Fruit fly (Drosophila melanogaster) whole organism, pupa: ENCODE measurements around the gene ORMDL.

Experiments used
- CG12605 ChIP-seq: fragments of 200-800 bp; sonication (Bioruptor generic); IDR thresholded peaks from 2 replicates; pipeline ENCODE4 v1.3.6; 2022; ENCODE audit warnings: missing biosample characterization, missing genetic modification characterization
- CG15710 ChIP-seq: fragments of 200-800 bp; sonication (Bioruptor generic); optimal IDR thresholded peaks from 2 replicates; lab custom pipeline; 2018; ENCODE audit warnings: missing biosample characterization, mild to moderate bottlenecking, missing genetic modification characterization, moderate library complexity
- CG32121 ChIP-seq: fragments of 200-800 bp; sonication (Bioruptor generic); IDR thresholded peaks from 2 replicates; pipeline ENCODE4 v1.3.6; 2022; ENCODE audit warnings: missing biosample characterization, missing genetic modification characterization
- CG34367 ChIP-seq: fragments of 200-800 bp; sonication (Bioruptor generic); optimal IDR thresholded peaks from 2 replicates; lab custom pipeline; 2018; ENCODE audit warnings: missing biosample characterization, mild to moderate bottlenecking, missing genetic modification characterization
- CG4496 ChIP-seq: fragments of 200-800 bp; sonication (Bioruptor generic); IDR thresholded peaks from 3 replicates; pipeline ENCODE4 v1.3.6; 2022; ENCODE audit warnings: missing biosample characterization, missing genetic modification characterization
- CG8301 ChIP-seq: fragments of 200-800 bp; sonication (Bioruptor generic); optimal IDR thresholded peaks from 2 replicates; lab custom pipeline; 2018; ENCODE audit warnings: missing biosample characterization, mild to moderate bottlenecking, missing genetic modification characterization
- EcR ChIP-seq: fragments of 200-800 bp; sonication (Bioruptor generic); optimal IDR thresholded peaks from 3 replicates; lab custom pipeline; 2019; ENCODE audit warnings: missing biosample characterization, missing genetic modification characterization, mild to moderate bottlenecking, moderate library complexity, missing genetic modification reagents
- Ets98B ChIP-seq: fragments of 200-800 bp; sonication (Bioruptor generic); IDR thresholded peaks from 2 replicates; pipeline ENCODE4 v1.3.6; 2022; ENCODE audit warnings: missing biosample characterization, missing genetic modification characterization

DNA sequence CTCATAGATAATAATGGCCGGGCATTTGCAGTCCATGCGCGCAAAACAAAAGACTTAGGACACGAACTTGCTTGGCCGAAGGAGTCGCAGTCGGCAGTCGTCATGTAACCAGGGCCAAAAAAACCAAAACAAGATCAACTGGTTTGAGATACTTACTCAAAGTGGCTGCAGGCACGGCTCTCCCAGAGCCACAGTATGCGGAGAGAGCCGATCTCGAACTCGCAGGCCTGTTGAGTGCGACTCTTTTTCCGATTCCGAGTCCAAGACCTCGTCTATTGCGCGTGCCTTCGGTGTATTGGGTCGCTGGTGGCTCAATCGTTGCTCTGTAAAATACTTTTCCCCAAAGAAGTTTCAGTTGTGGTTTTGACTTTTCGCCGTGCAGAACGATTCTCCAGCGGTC, 9.5 kb downstream of the ORMDL start, which contains the start of gene CG43980:
- TF ChIP-seq Ets98B = no peak
- no peak for TF ChIP-seq CG4496
- TF ChIP-seq EcR = no peak
- TF ChIP-seq CG12605 (GFP tag; lab: Robert Waterston, UW) = no peak
- no peak for TF ChIP-seq CG15710 (tag; lab: Kevin White, UChicago)
- no peak for TF ChIP-seq CG32121
- no peak for TF ChIP-seq CG34367 (tag; lab: Kevin White, UChicago)
- no peak for TF ChIP-seq CG8301 (tag; lab: Kevin White, UChicago)
